Fruit fly (Drosophila melanogaster): Measurements from ENCODE around the gene GC1.

GC1 gene

DNA sequence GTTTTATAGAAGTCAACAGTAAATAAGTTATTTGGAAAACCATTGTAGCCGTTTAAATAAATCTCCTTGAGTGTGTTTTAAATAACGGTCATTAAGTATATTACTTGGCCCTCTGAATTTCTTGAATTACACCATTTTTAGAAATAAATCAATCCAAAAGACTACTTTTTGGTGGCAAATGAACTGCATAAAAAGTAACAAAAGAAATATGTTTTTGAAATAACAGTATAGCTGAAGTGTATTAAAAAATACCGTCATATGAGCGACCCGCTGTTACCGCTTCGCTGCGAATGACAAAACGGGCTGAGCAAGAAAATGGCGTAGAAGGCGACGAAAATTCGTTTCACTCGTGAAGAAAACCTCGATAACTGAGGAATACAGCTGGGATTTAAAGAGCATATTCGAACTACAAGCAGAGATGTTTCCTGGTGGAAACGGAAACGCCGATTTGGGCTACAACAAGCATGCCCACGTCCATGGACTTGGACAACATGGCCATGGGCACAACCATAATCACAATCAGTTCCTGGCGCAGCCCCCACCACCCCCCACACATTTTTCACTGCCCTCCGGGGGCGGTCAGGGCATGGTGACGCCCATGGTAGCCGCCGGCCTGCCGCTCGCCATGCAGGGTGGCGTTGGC, 18.0 kb upstream of the GC1 start, which contains the start of gene CG31211 (continued):
- TF ChIP-seq Abd-B (GFP tag; optimal IDR thresholded peaks at IDR 0.05) (no peak), btn (GFP tag; optimal IDR thresholded peaks at IDR 0.05) (no peak), CG33213 (GFP tag; optimal IDR thresholded peaks at IDR 0.05) (no peak), CG13624 (GFP tag; optimal IDR thresholded peaks at IDR 0.05) (peak; percentile 12), hbn (GFP tag; IDR thresholded peaks at IDR 0.05; ENCODE audit: partially characterized antibody) (no peak), CG7963 (GFP tag; IDR thresholded peaks at IDR 0.05; ENCODE audit: partially characterized antibody) (no peak), tll (GFP tag; optimal IDR thresholded peaks at IDR 0.05) (peak in 1 of 2 experiments; percentile 70), Ptx1 (GFP tag; IDR thresholded peaks at IDR 0.05) (no peak), CG12391 (tag; optimal IDR thresholded peaks at IDR 0.05) (peak; percentile 41), CG9727 (GFP tag; optimal IDR thresholded peaks at IDR 0.05) (no peak), CG12659 (GFP tag; optimal IDR thresholded peaks at IDR 0.05) (peak; percentile 63), CG17612 (GFP tag; IDR thresholded peaks at IDR 0.05) (no peak), ATbp (GFP tag; optimal IDR thresholded peaks at IDR 0.05) (no peak), E2f1 (GFP tag; IDR thresholded peaks at IDR 0.05) (no peak), CG10959 (GFP tag; IDR thresholded peaks at IDR 0.05) (no peak), CG9215 (GFP tag; IDR thresholded peaks at IDR 0.05) (no peak), B-H2 (GFP tag; optimal IDR thresholded peaks at IDR 0.05) (no peak), CG7745 (tag; optimal IDR thresholded peaks at IDR 0.05) (no peak), CG7839 (tag; optimal IDR thresholded peaks at IDR 0.05) (no peak), gcm2 (GFP tag; optimal IDR thresholded peaks at IDR 0.05) (peak; percentile 14), aop (GFP tag; IDR thresholded peaks at IDR 0.05) (no peak), oc (tag; optimal IDR thresholded peaks at IDR 0.05) (no peak), CG34376 (GFP tag; optimal IDR thresholded peaks at IDR 0.05) (no peak), MESR4 (GFP tag; optimal IDR thresholded peaks at IDR 0.05) (peak; percentile 96), CG13424 (tag; optimal IDR thresholded peaks at IDR 0.05) (peak; percentile 14), D (optimal IDR thresholded peaks at IDR 0.05) (no peak), D (GFP tag; optimal IDR thresholded peaks at IDR 0.05) (no peak), cwo (GFP tag; optimal IDR thresholded peaks at IDR 0.05) (no peak), CG17186 (GFP tag; optimal IDR thresholded peaks at IDR 0.05) (peak; percentile 8), Trl (optimal IDR thresholded peaks at IDR 0.05) (no peak), Trl (GFP tag; optimal IDR thresholded peaks at IDR 0.05) (no peak), cato (GFP tag; optimal IDR thresholded peaks at IDR 0.05; ENCODE audit: borderline replicate concordance) (no peak), Poxn (GFP tag; IDR thresholded peaks at IDR 0.05) (no peak), BEAF-32 (GFP tag; optimal IDR thresholded peaks at IDR 0.05) (peak; percentile 10), CG3163 (GFP tag; optimal IDR thresholded peaks at IDR 0.05) (no peak), CG6254 (GFP tag; optimal IDR thresholded peaks at IDR 0.05) (peak; percentile 65), z (GFP tag; IDR thresholded peaks at IDR 0.05) (no peak), YL-1 (GFP tag; optimal IDR thresholded peaks at IDR 0.05) (peak; percentile 81), kay (GFP tag; optimal IDR thresholded peaks at IDR 0.05) (no peak), CG11456 (GFP tag; IDR thresholded peaks at IDR 0.05) (no peak), Neu2 (GFP tag; optimal IDR thresholded peaks at IDR 0.05; ENCODE audit: borderline replicate concordance) (no peak), CG11093 (GFP tag; IDR thresholded peaks at IDR 0.05) (no peak), zf30C (GFP tag; optimal IDR thresholded peaks at IDR 0.05) (no peak), scrt (GFP tag; optimal IDR thresholded peaks at IDR 0.05) (no peak), CG4424 (GFP tag; optimal IDR thresholded peaks at IDR 0.05) (peak; percentile 29), Elba2 (GFP tag; optimal IDR thresholded peaks at IDR 0.05) (no peak), Med (GFP tag) (peak; percentile 79), sd (tag; optimal IDR thresholded peaks at IDR 0.05) (no peak), CG17385 (GFP tag; optimal IDR thresholded peaks at IDR 0.05) (no peak), prd (optimal IDR thresholded peaks at IDR 0.05) (no peak), prd (GFP tag; IDR thresholded peaks at IDR 0.05) (no peak)
